Worm (Caenorhabditis elegans) whole organism, L4 larva: ENCODE data around the gene R05D3.8.

Experiments
- F26F4.8 ChIP-seq: fragments of 200-800 bp; sonication (Bioruptor generic); conservative IDR thresholded peaks from 2 replicates; pipeline ENCODE4 v1.3.6; 2022; ENCODE audit warnings: missing genetic modification characterization, missing compliant biosample characterization
- T20F7.1 ChIP-seq: fragments of 200-800 bp; sonication (Bioruptor generic); optimal IDR thresholded peaks from 2 replicates; lab custom pipeline; 2018; ENCODE audit warnings: mild to moderate bottlenecking, missing genetic modification characterization, missing compliant biosample characterization
- ama-1 ChIP-seq: fragments of 150-350 bp; optimal IDR thresholded peaks from 2 replicates; lab custom pipeline; 2014; ENCODE audit warnings: inconsistent platforms, mixed read lengths
- ceh-82 ChIP-seq: sonication (generic microtip); optimal IDR thresholded peaks from 2 replicates; lab custom pipeline; 2017; ENCODE audit warnings: missing biosample characterization, missing genetic modification characterization
- hif-1 ChIP-seq, 2 experiments: sonication (generic microtip); optimal IDR thresholded peaks; 2 replicates each; lab custom pipeline; 2016 to 2017; ENCODE audit warnings: missing compliant biosample characterization in 2 of 2, missing genetic modification characterization in 2 of 2, missing genetic modification reagents in 2 of 2, missing genotype in 2 of 2, mild to moderate bottlenecking in 1 of 2
- lin-39 ChIP-seq: fragments of 150-350 bp; optimal IDR thresholded peaks from 2 replicates; lab custom pipeline; 2014; ENCODE audit warnings: missing biosample characterization, missing genetic modification reagents, missing genetic modification characterization
- nhr-25 ChIP-seq: sonication (generic microtip); optimal IDR thresholded peaks from 2 replicates; lab custom pipeline; 2017; ENCODE audit warnings: missing genetic modification characterization, mild to moderate bottlenecking, missing compliant biosample characterization, antibody characterized with exemption, moderate library complexity, borderline replicate concordance; ENCODE audit not compliant: insufficient read depth
- nhr-76 ChIP-seq: fragments of 150-350 bp; optimal IDR thresholded peaks from 2 replicates; lab custom pipeline; 2014; ENCODE audit warnings: missing biosample characterization, missing genetic modification characterization
- spr-3 ChIP-seq: fragments of 200-800 bp; sonication (Bioruptor generic); optimal IDR thresholded peaks from 2 replicates; lab custom pipeline; 2018; ENCODE audit warnings: mild to moderate bottlenecking, missing genetic modification characterization, missing compliant biosample characterization
- zip-11 ChIP-seq: fragments of 200-800 bp; sonication (Bioruptor generic); IDR thresholded peaks from 2 replicates; pipeline ENCODE4 v1.3.6; 2022; ENCODE audit warnings: missing genetic modification characterization, missing compliant biosample characterization

ce11 chrIII:8321225-8321624, 36.9 kb downstream of the R05D3.8 start:
- no peak for TF ChIP-seq zip-11
- no peak for TF ChIP-seq nhr-25 (tag; lab: Kevin White, UChicago)
- TF ChIP-seq ceh-82 (tag; lab: Kevin White, UChicago), result no peak
- TF ChIP-seq ama-1 (lab: Kevin White, UChicago), result no peak
- TF ChIP-seq nhr-76, result no peak
- TF ChIP-seq T20F7.1 (GFP tag; lab: Kevin White, UChicago), result no peak
- no peak for TF ChIP-seq F26F4.8 (GFP tag; lab: Robert Waterston, UW)
- no peak for TF ChIP-seq hif-1 (tag; optimal IDR thresholded peaks at IDR 0.05; lab: Kevin White, UChicago)
- no peak for TF ChIP-seq spr-3 (GFP tag; lab: Kevin White, UChicago)
- no peak for TF ChIP-seq lin-39 (tag; lab: Kevin White, UChicago)
